Worm (Caenorhabditis elegans) whole organism, young adult: Measurements from ENCODE around the gene Y37D8A.4.

Experiments used
- B0019.2 ChIP-seq: fragments of 200-800 bp; sonication (Bioruptor generic); conservative IDR thresholded peaks from 2 replicates; pipeline ENCODE4 v1.3.6; 2022; ENCODE audit warnings: missing genetic modification reagents, missing genetic modification characterization, missing compliant biosample characterization
- B0035.1 ChIP-seq: sonication (generic microtip); optimal IDR thresholded peaks from 2 replicates; lab custom pipeline; 2016; ENCODE audit warnings: missing genetic modification characterization, mild to moderate bottlenecking, missing compliant biosample characterization, missing genotype, missing genetic modification reagents
- B0336.3 ChIP-seq: fragments of 200-800 bp; sonication (Bioruptor generic); IDR thresholded peaks from 2 replicates; pipeline ENCODE4 v1.3.6; 2022; ENCODE audit warnings: missing genetic modification characterization, missing compliant biosample characterization
- C17E4.6 ChIP-seq: fragments of 200-800 bp; sonication (Bioruptor generic); IDR thresholded peaks from 2 replicates; pipeline ENCODE4 v1.3.6; 2022; ENCODE audit warnings: missing genetic modification reagents, missing genetic modification characterization, missing compliant biosample characterization
- F22D6.2 ChIP-seq: sonication (generic microtip); optimal IDR thresholded peaks from 2 replicates; lab custom pipeline; 2016; ENCODE audit warnings: mild to moderate bottlenecking, missing genetic modification characterization, missing compliant biosample characterization
- F23B12.7 ChIP-seq: sonication (generic microtip); optimal IDR thresholded peaks from 2 replicates; lab custom pipeline; 2017; ENCODE audit warnings: missing genetic modification characterization, mild to moderate bottlenecking, missing compliant biosample characterization, antibody characterized with exemption, moderate library complexity; ENCODE audit not compliant: insufficient read depth
- F52B5.7 ChIP-seq: sonication (generic microtip); optimal IDR thresholded peaks from 2 replicates; lab custom pipeline; 2016; ENCODE audit warnings: mild to moderate bottlenecking, missing genetic modification characterization, missing compliant biosample characterization
- F57C9.4 ChIP-seq: sonication (generic microtip); optimal IDR thresholded peaks from 2 replicates; lab custom pipeline; 2017; ENCODE audit warnings: mild to moderate bottlenecking, missing genetic modification characterization, missing compliant biosample characterization
- K11D2.4 ChIP-seq: fragments of 200-800 bp; sonication (Bioruptor generic); IDR thresholded peaks from 2 replicates; pipeline ENCODE4 v1.3.6; 2022; ENCODE audit warnings: missing genetic modification reagents, missing genetic modification characterization, missing compliant biosample characterization
- K12H6.12 ChIP-seq: fragments of 200-800 bp; sonication (Bioruptor generic); optimal IDR thresholded peaks from 2 replicates; lab custom pipeline; 2018; ENCODE audit warnings: mild to moderate bottlenecking, missing genetic modification characterization, missing compliant biosample characterization
- T07F8.4 ChIP-seq: sonication (generic microtip); optimal IDR thresholded peaks from 2 replicates; lab custom pipeline; 2016; ENCODE audit warnings: mild to moderate bottlenecking, missing genetic modification characterization, moderate library complexity, missing compliant biosample characterization
- T26A5.8 ChIP-seq: sonication (generic microtip); optimal IDR thresholded peaks from 2 replicates; lab custom pipeline; 2016; ENCODE audit warnings: missing genetic modification characterization, missing compliant biosample characterization
- Y53F4B.3 ChIP-seq: fragments of 200-800 bp; sonication (Bioruptor generic); IDR thresholded peaks from 2 replicates; pipeline ENCODE4 v1.3.6; 2022; ENCODE audit warnings: missing genetic modification reagents, missing genetic modification characterization, missing compliant biosample characterization
- akir-1 ChIP-seq: fragments of 200-800 bp; sonication (Bioruptor generic); optimal IDR thresholded peaks from 2 replicates; lab custom pipeline; 2018; ENCODE audit warnings: mild to moderate bottlenecking, missing genetic modification characterization, moderate library complexity, missing compliant biosample characterization
- athp-1 ChIP-seq: sonication (generic microtip); optimal IDR thresholded peaks from 2 replicates; lab custom pipeline; 2017; ENCODE audit warnings: mild to moderate bottlenecking, missing genetic modification characterization, missing compliant biosample characterization
- attf-3 ChIP-seq: fragments of 200-800 bp; sonication (Bioruptor generic); conservative IDR thresholded peaks from 2 replicates; pipeline ENCODE4 v1.3.6; 2022; ENCODE audit warnings: missing genetic modification reagents, missing genetic modification characterization, missing compliant biosample characterization
- bed-2 ChIP-seq: fragments of 200-800 bp; sonication (Bioruptor generic); IDR thresholded peaks from 2 replicates; pipeline ENCODE4 v1.3.6; 2022; ENCODE audit warnings: missing genetic modification reagents, missing genetic modification characterization, missing compliant biosample characterization
- ccch-3 ChIP-seq: fragments of 200-800 bp; sonication (Bioruptor generic); optimal IDR thresholded peaks from 2 replicates; lab custom pipeline; 2018; ENCODE audit warnings: mild to moderate bottlenecking, missing genetic modification characterization, missing compliant biosample characterization
- cebp-1 ChIP-seq, 2 experiments: fragments of 200-800 bp in 1 of 2; sonication (Bioruptor generic) in 1 of 2; sonication (generic microtip) in 1 of 2; IDR thresholded peaks in 1 of 2; optimal IDR thresholded peaks in 1 of 2; 2 replicates each; pipeline versions ENCODE4 v1.3.6 to Lab custom; 2017 to 2022; ENCODE audit warnings: missing compliant biosample characterization in 2 of 2, missing genetic modification characterization in 2 of 2, mild to moderate bottlenecking in 1 of 2, missing genetic modification reagents in 1 of 2, moderate library complexity in 1 of 2
- cebp-2 ChIP-seq: fragments of 200-800 bp; sonication (Bioruptor generic); IDR thresholded peaks from 2 replicates; pipeline ENCODE4 v1.3.6; 2022; ENCODE audit warnings: missing genetic modification characterization, missing compliant biosample characterization
- ceh-100 ChIP-seq: fragments of 200-800 bp; sonication (Bioruptor generic); IDR thresholded peaks from 2 replicates; pipeline ENCODE4 v1.3.6; 2022; ENCODE audit warnings: missing genetic modification reagents, missing genetic modification characterization, missing compliant biosample characterization
- ceh-27 ChIP-seq: fragments of 200-800 bp; sonication (Bioruptor generic); optimal IDR thresholded peaks from 2 replicates; lab custom pipeline; 2018; ENCODE audit warnings: mild to moderate bottlenecking, missing genetic modification characterization, moderate library complexity, missing compliant biosample characterization
- ceh-58 ChIP-seq: fragments of 200-800 bp; sonication (Bioruptor generic); IDR thresholded peaks from 2 replicates; pipeline ENCODE4 v1.3.6; 2022; ENCODE audit warnings: missing genetic modification characterization, missing compliant biosample characterization
- chd-7 ChIP-seq: sonication (generic microtip); optimal IDR thresholded peaks from 2 replicates; lab custom pipeline; 2016; ENCODE audit warnings: mild to moderate bottlenecking, missing genetic modification characterization, moderate library complexity, missing compliant biosample characterization
- dpl-1 ChIP-seq: fragments of 150-350 bp; optimal IDR thresholded peaks from 2 replicates; lab custom pipeline; 2014; ENCODE audit warnings: missing biosample characterization, missing genetic modification reagents, missing genetic modification characterization
- egl-44 ChIP-seq: fragments of 200-800 bp; sonication (Bioruptor generic); IDR thresholded peaks from 2 replicates; pipeline ENCODE4 v1.3.6; 2022; ENCODE audit warnings: missing genetic modification reagents, missing genetic modification characterization, missing compliant biosample characterization
- ekl-4 ChIP-seq: fragments of 200-800 bp; sonication (Bioruptor generic); IDR thresholded peaks from 2 replicates; pipeline ENCODE4 v1.3.6; 2022; ENCODE audit warnings: missing genetic modification reagents, missing genetic modification characterization, missing compliant biosample characterization
- ets-4 ChIP-seq: fragments of 200-800 bp; sonication (Bioruptor generic); optimal IDR thresholded peaks from 2 replicates; lab custom pipeline; 2018; ENCODE audit warnings: mild to moderate bottlenecking, missing genetic modification characterization, missing compliant biosample characterization
- hlh-26 ChIP-seq: fragments of 200-800 bp; sonication (Bioruptor generic); conservative IDR thresholded peaks from 2 replicates; pipeline ENCODE4 v1.3.6; 2022; ENCODE audit warnings: missing genetic modification reagents, missing genetic modification characterization, missing compliant biosample characterization
- hmg-20 ChIP-seq: fragments of 200-800 bp; sonication (Bioruptor generic); IDR thresholded peaks from 2 replicates; pipeline ENCODE4 v1.3.6; 2022; ENCODE audit warnings: missing genetic modification reagents, missing genetic modification characterization, missing compliant biosample characterization
- lin-26 ChIP-seq: fragments of 200-800 bp; sonication (Bioruptor generic); IDR thresholded peaks from 2 replicates; pipeline ENCODE4 v1.3.6; 2022; ENCODE audit warnings: missing genetic modification reagents, missing genetic modification characterization, missing compliant biosample characterization
- lir-1 ChIP-seq: fragments of 200-800 bp; sonication (Bioruptor generic); conservative IDR thresholded peaks from 2 replicates; pipeline ENCODE4 v1.3.6; 2022; ENCODE audit warnings: missing genetic modification reagents, missing genetic modification characterization, missing compliant biosample characterization
- lsy-27 ChIP-seq: sonication (generic microtip); optimal IDR thresholded peaks from 2 replicates; lab custom pipeline; 2017; ENCODE audit warnings: missing genetic modification characterization, mild to moderate bottlenecking, missing compliant biosample characterization, antibody characterized with exemption, missing genotype, borderline replicate concordance; ENCODE audit not compliant: insufficient read depth
- madf-6 ChIP-seq: fragments of 200-800 bp; sonication (Bioruptor generic); IDR thresholded peaks from 2 replicates; pipeline ENCODE4 v1.3.6; 2022; ENCODE audit warnings: missing genetic modification reagents, missing genetic modification characterization, missing compliant biosample characterization
- madf-8 ChIP-seq: fragments of 200-800 bp; sonication (Bioruptor generic); conservative IDR thresholded peaks from 2 replicates; pipeline ENCODE4 v1.3.6; 2022; ENCODE audit warnings: missing genetic modification reagents, missing genetic modification characterization, missing compliant biosample characterization
- mcd-1 ChIP-seq: fragments of 200-800 bp; sonication (Bioruptor generic); IDR thresholded peaks from 2 replicates; pipeline ENCODE4 v1.3.6; 2022; ENCODE audit warnings: missing genetic modification reagents, missing genetic modification characterization, missing compliant biosample characterization
- mes-4 ChIP-seq: sonication (generic microtip); optimal IDR thresholded peaks from 2 replicates; lab custom pipeline; 2016; ENCODE audit warnings: missing genotype, missing genetic modification characterization, missing compliant biosample characterization
- nhr-179 ChIP-seq: sonication (generic microtip); optimal IDR thresholded peaks from 2 replicates; lab custom pipeline; 2016; ENCODE audit warnings: mild to moderate bottlenecking, missing genetic modification characterization, missing compliant biosample characterization
- nhr-27 ChIP-seq: fragments of 200-800 bp; sonication (Bioruptor generic); optimal IDR thresholded peaks from 2 replicates; lab custom pipeline; 2018; ENCODE audit warnings: mild to moderate bottlenecking, missing genetic modification characterization, moderate library complexity, missing compliant biosample characterization
- sea-2 ChIP-seq: fragments of 200-800 bp; sonication (Bioruptor generic); IDR thresholded peaks from 2 replicates; pipeline ENCODE4 v1.3.6; 2022; ENCODE audit warnings: missing genetic modification characterization, missing compliant biosample characterization
- snpc-1.1 ChIP-seq: sonication (generic microtip); optimal IDR thresholded peaks from 2 replicates; lab custom pipeline; 2017; ENCODE audit warnings: missing genetic modification characterization, mild to moderate bottlenecking, missing compliant biosample characterization, antibody characterized with exemption, moderate library complexity, missing genotype, missing genetic modification reagents; ENCODE audit not compliant: insufficient read depth
- sptf-2 ChIP-seq: fragments of 200-800 bp; sonication (Bioruptor generic); optimal IDR thresholded peaks from 2 replicates; lab custom pipeline; 2018; ENCODE audit warnings: mild to moderate bottlenecking, missing genetic modification characterization, missing compliant biosample characterization
- tbp1 ChIP-seq: fragments of 200-800 bp; sonication (Bioruptor generic); optimal IDR thresholded peaks from 2 replicates; lab custom pipeline; 2018; ENCODE audit warnings: mild to moderate bottlenecking, missing genetic modification characterization, missing compliant biosample characterization
- tbx-9 ChIP-seq: sonication (generic microtip); optimal IDR thresholded peaks from 2 replicates; lab custom pipeline; 2016; ENCODE audit warnings: borderline replicate concordance, missing genetic modification characterization, inconsistent platforms, missing compliant biosample characterization
- unc-130 ChIP-seq: sonication (generic microtip); optimal IDR thresholded peaks from 2 replicates; lab custom pipeline; 2016; ENCODE audit warnings: missing genetic modification reagents, missing genetic modification characterization, missing compliant biosample characterization
- xnd-1 ChIP-seq: sonication (generic microtip); optimal IDR thresholded peaks from 2 replicates; lab custom pipeline; 2016; ENCODE audit warnings: missing genotype, missing genetic modification reagents, missing genetic modification characterization, missing compliant biosample characterization
- zfh-2 ChIP-seq: fragments of 200-800 bp; sonication (Bioruptor generic); conservative IDR thresholded peaks from 2 replicates; pipeline ENCODE4 v1.3.6; 2022; ENCODE audit warnings: missing genetic modification reagents, missing genetic modification characterization, missing compliant biosample characterization
- ztf-25 ChIP-seq: fragments of 200-800 bp; sonication (Bioruptor generic); IDR thresholded peaks from 2 replicates; pipeline ENCODE4 v1.3.6; 2022; ENCODE audit warnings: missing genetic modification reagents, missing genetic modification characterization, missing compliant biosample characterization
- ztf-28 ChIP-seq: fragments of 200-800 bp; sonication (Bioruptor generic); IDR thresholded peaks from 2 replicates; pipeline ENCODE4 v1.3.6; 2022; ENCODE audit warnings: missing genetic modification reagents, missing genetic modification characterization, missing compliant biosample characterization

Y37D8A.4 gene

DNA sequence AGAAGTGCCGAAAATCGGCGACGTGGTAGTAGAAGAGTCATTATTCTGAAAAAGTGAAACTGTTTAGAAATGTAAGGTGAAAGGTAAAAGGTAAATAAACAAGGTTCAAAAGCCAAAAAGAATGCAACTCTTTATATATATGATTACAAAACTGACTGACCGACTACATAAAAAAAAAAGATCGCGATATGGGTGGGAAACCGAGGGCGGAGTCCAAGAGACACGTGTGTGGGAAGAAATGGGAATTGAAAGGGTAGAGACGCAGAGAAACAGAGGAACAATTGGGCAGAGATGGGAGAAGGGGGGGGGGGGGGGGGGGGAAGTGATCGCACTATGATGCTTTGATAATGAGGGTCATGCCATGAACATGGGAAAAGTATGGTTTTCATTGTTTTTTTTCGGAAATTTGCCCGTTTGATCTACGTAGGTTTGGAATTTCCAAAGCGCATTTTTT is at the start of gene Y37D8A.4:
Gene Y37D8A.4, minus strand, starts transcription at position 51 of the 454 bp plus-strand sequence.
- no peak for TF ChIP-seq F23B12.7
- no peak for TF ChIP-seq xnd-1 (tag; lab: Kevin White, UChicago)
- TF ChIP-seq nhr-27 (tag; lab: Kevin White, UChicago) = no peak
- TF ChIP-seq tbp1 (GFP tag; lab: Kevin White, UChicago) = peak; percentile 48
- no peak for TF ChIP-seq C17E4.6 (GFP tag; lab: Robert Waterston, UW)
- no peak for TF ChIP-seq akir-1 (GFP tag; lab: Kevin White, UChicago)
- TF ChIP-seq lin-26 (GFP tag; lab: Robert Waterston, UW) = 0 out of 2 replicates have a peak, but pooled peaks have one; percentile 30
- no peak for TF ChIP-seq cebp-2 (GFP tag; lab: Robert Waterston, UW)
- TF ChIP-seq Y53F4B.3 (GFP tag; lab: Robert Waterston, UW) = no peak
- TF ChIP-seq ztf-25 (GFP tag; lab: Robert Waterston, UW) = no peak
- TF ChIP-seq ekl-4 = no peak
- TF ChIP-seq zfh-2 (GFP tag; lab: Robert Waterston, UW) = peak; percentile 82
- no peak for TF ChIP-seq ztf-28 (GFP tag; lab: Robert Waterston, UW)
- no peak for TF ChIP-seq sea-2
- no peak for TF ChIP-seq madf-6
- no peak for TF ChIP-seq ets-4 (GFP tag; lab: Kevin White, UChicago)
- no peak for TF ChIP-seq F57C9.4
- no peak for TF ChIP-seq ceh-27 (GFP tag; lab: Kevin White, UChicago)
- no peak for TF ChIP-seq B0035.1
- TF ChIP-seq K11D2.4 (GFP tag; lab: Robert Waterston, UW) = no peak
- no peak for TF ChIP-seq bed-2
- no peak for TF ChIP-seq B0336.3 (GFP tag; lab: Robert Waterston, UW)
- TF ChIP-seq hlh-26 (GFP tag; lab: Robert Waterston, UW) = no peak
- TF ChIP-seq F22D6.2 (tag; lab: Kevin White, UChicago) = no peak
- TF ChIP-seq snpc-1.1 = no peak
- TF ChIP-seq tbx-9 (tag; lab: Kevin White, UChicago) = no peak
- no peak; the same call in 1 of the 2 replicates for TF ChIP-seq mcd-1 (GFP tag; lab: Robert Waterston, UW)
- no peak for TF ChIP-seq nhr-179 (tag; lab: Kevin White, UChicago)
- no peak for TF ChIP-seq madf-8 (GFP tag; lab: Robert Waterston, UW)
- no peak for TF ChIP-seq athp-1 (tag; lab: Kevin White, UChicago)
- no peak for TF ChIP-seq ceh-58 (GFP tag; lab: Robert Waterston, UW)
- TF ChIP-seq B0019.2 = no peak
- no peak for TF ChIP-seq sptf-2 (GFP tag; lab: Kevin White, UChicago)
- TF ChIP-seq cebp-1 (GFP tag; IDR thresholded peaks at IDR 0.05; lab: Robert Waterston, UW) = no peak
- TF ChIP-seq cebp-1 (tag; optimal IDR thresholded peaks at IDR 0.05; lab: Kevin White, UChicago) = peak; percentile 69
- TF ChIP-seq T26A5.8 (tag; lab: Kevin White, UChicago) = no peak
- no peak for TF ChIP-seq egl-44
- TF ChIP-seq mes-4 = no peak
- TF ChIP-seq ccch-3 (GFP tag; lab: Kevin White, UChicago) = no peak
- no peak for TF ChIP-seq T07F8.4 (tag; lab: Kevin White, UChicago)
- no peak for TF ChIP-seq hmg-20 (GFP tag; lab: Robert Waterston, UW)
- no peak for TF ChIP-seq unc-130 (GFP tag; lab: Kevin White, UChicago)
- TF ChIP-seq K12H6.12 (tag; lab: Kevin White, UChicago) = no peak
- TF ChIP-seq dpl-1 (GFP tag; lab: Kevin White, UChicago) = no peak
- TF ChIP-seq lsy-27 = no peak
- no peak for TF ChIP-seq ceh-100 (GFP tag; lab: Robert Waterston, UW)
- peak; percentile 34 for TF ChIP-seq chd-7
- TF ChIP-seq F52B5.7 (tag; lab: Kevin White, UChicago) = no peak
- no peak for TF ChIP-seq lir-1
- TF ChIP-seq attf-3 = no peak
